4 worm cellular contexts compared by ENCODE assay signal in the genomic region with DNA sequence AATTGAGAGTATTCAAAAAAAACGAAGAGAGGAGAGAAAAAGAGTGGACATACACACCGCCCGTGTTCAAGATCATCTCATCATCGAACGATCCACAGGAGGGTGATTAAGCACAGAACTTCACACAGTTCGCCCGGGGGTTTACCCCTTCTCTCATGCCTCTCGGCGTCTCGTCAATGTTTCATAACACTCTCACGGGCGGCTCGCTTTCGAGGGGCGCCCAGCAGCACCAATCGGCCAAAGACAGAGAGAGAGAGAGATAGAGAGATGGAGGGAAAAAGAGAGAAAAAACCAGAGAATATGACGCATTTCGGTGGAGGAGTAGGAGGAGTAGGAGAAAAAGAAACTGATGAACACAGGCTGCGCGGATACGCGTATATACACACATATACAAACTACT.
A peak's percentile ranks its signal among the peaks of the same experiment; 100 is the strongest.
TF ChIP-seq lines count a peak whose summit lies in the region.

No protein-coding gene starts in this region.

TF ChIP-seq in whole organism, L1 larva, 84 proteins besides CTCF, POLR2A, EP300 and RAD21 (continued from another document and continues in another):
- TF ChIP-seq elt-2 (tag; optimal IDR thresholded peaks at IDR 0.05; lab: Kevin White, UChicago) (peak; percentile 3), unc-62 (GFP tag; optimal IDR thresholded peaks at IDR 0.05; lab: Kevin White, UChicago) (no peak), lin-35 (GFP tag; optimal IDR thresholded peaks at IDR 0.05; lab: Kevin White, UChicago) (peak; percentile 58 to 59), efl-3 (GFP tag; optimal IDR thresholded peaks at IDR 0.05; lab: Kevin White, UChicago) (no peak), lin-39 (tag; optimal IDR thresholded peaks at IDR 0.05; lab: Kevin White, UChicago) (no peak), mdl-1 (tag; optimal IDR thresholded peaks at IDR 0.05; lab: Kevin White, UChicago) (peak in 1 of 2 experiments; percentile 42), ces-1 (GFP tag; optimal IDR thresholded peaks at IDR 0.05; lab: Kevin White, UChicago) (no peak), nhr-47 (tag; optimal IDR thresholded peaks at IDR 0.05; lab: Kevin White, UChicago) (peak; percentile 64), fos-1 (tag; optimal IDR thresholded peaks at IDR 0.05; lab: Kevin White, UChicago) (peak; percentile 24), unc-130 (tag; optimal IDR thresholded peaks at IDR 0.05; lab: Kevin White, UChicago) (peak; percentile 31), ceh-63 (GFP tag; optimal IDR thresholded peaks at IDR 0.05; lab: Kevin White, UChicago) (no peak), snpc-4 (tag; optimal IDR thresholded peaks at IDR 0.05; lab: Kevin White, UChicago) (no peak), tbx-2 (tag; optimal IDR thresholded peaks at IDR 0.05; lab: Kevin White, UChicago) (peak; percentile 61), grh-1 (GFP tag; IDR thresholded peaks at IDR 0.05; lab: Robert Waterston, UW) (no peak), sptf-1 (tag; optimal IDR thresholded peaks at IDR 0.05; lab: Kevin White, UChicago) (no peak), lir-3 (tag; optimal IDR thresholded peaks at IDR 0.05; lab: Kevin White, UChicago; ENCODE audit: poor library complexity) (no peak), fkh-10 (GFP tag; optimal IDR thresholded peaks at IDR 0.05; lab: Kevin White, UChicago) (no peak), ets-5 (GFP tag; IDR thresholded peaks at IDR 0.05; lab: Robert Waterston, UW) (no peak), mab-9 (GFP tag; IDR thresholded peaks at IDR 0.05; lab: Robert Waterston, UW) (no peak), aly-2 (tag; optimal IDR thresholded peaks at IDR 0.05; lab: Kevin White, UChicago) (no peak), skn-1 (tag; optimal IDR thresholded peaks at IDR 0.05; lab: Kevin White, UChicago) (peak; percentile 83), nhr-19 (GFP tag; conservative IDR thresholded peaks at IDR 0.05; lab: Robert Waterston, UW) (peak; percentile 54), nhr-11 (tag; optimal IDR thresholded peaks at IDR 0.05; lab: Kevin White, UChicago) (no peak), lin-13 (GFP tag; optimal IDR thresholded peaks at IDR 0.05; lab: Kevin White, UChicago) (no peak), C04F5.9 (tag; optimal IDR thresholded peaks at IDR 0.05; lab: Kevin White, UChicago) (no peak), aha-1 (tag; optimal IDR thresholded peaks at IDR 0.05; lab: Kevin White, UChicago) (no peak), sup-37 (GFP tag; optimal IDR thresholded peaks at IDR 0.05; lab: Kevin White, UChicago) (no peak), nhr-237 (tag; optimal IDR thresholded peaks at IDR 0.05; lab: Kevin White, UChicago) (peak; percentile 29), mef-2 (tag; optimal IDR thresholded peaks at IDR 0.05; lab: Kevin White, UChicago) (no peak), snu-23 (GFP tag; optimal IDR thresholded peaks at IDR 0.05; lab: Kevin White, UChicago) (peak; percentile 75), rnt-1 (tag; optimal IDR thresholded peaks at IDR 0.05; lab: Kevin White, UChicago) (peak; percentile 81), irx-1 (tag; optimal IDR thresholded peaks at IDR 0.05; lab: Kevin White, UChicago) (no peak), Y116A8C.19 (tag; optimal IDR thresholded peaks at IDR 0.05; lab: Kevin White, UChicago; ENCODE audit: borderline replicate concordance) (no peak)

TF ChIP-seq in whole organism, L2 larva, 48 proteins besides CTCF, POLR2A, EP300 and RAD21 (continued from another document):
- TF ChIP-seq nhr-10 (tag; optimal IDR thresholded peaks at IDR 0.05; lab: Kevin White, UChicago) (no peak), nhr-237 (tag; optimal IDR thresholded peaks at IDR 0.05; lab: Kevin White, UChicago) (no peak), C34F6.9 (tag; optimal IDR thresholded peaks at IDR 0.05; lab: Kevin White, UChicago) (peak; percentile 60), unc-62 (GFP tag; optimal IDR thresholded peaks at IDR 0.05; lab: Kevin White, UChicago) (no peak), unc-39 (tag; optimal IDR thresholded peaks at IDR 0.05; lab: Kevin White, UChicago) (no peak), sma-3 (GFP tag; optimal IDR thresholded peaks at IDR 0.05; lab: Kevin White, UChicago) (peak; percentile 74), peb-1 (tag; optimal IDR thresholded peaks at IDR 0.05; lab: Kevin White, UChicago) (no peak), lin-11 (tag; optimal IDR thresholded peaks at IDR 0.05; lab: Kevin White, UChicago) (peak; percentile 8), nhr-12 (tag; optimal IDR thresholded peaks at IDR 0.05; lab: Kevin White, UChicago) (no peak), lin-13 (GFP tag; optimal IDR thresholded peaks at IDR 0.05; lab: Kevin White, UChicago) (peak; percentile 39), ama-1 (optimal IDR thresholded peaks at IDR 0.05; lab: Kevin White, UChicago) (no peak), nhr-6 (tag; optimal IDR thresholded peaks at IDR 0.05; lab: Kevin White, UChicago) (no peak), dmd-4 (tag; optimal IDR thresholded peaks at IDR 0.05; lab: Kevin White, UChicago) (no peak), mdl-1 (tag; optimal IDR thresholded peaks at IDR 0.05; lab: Kevin White, UChicago) (no peak), elt-1 (tag; optimal IDR thresholded peaks at IDR 0.05; lab: Kevin White, UChicago) (no peak), nhr-77 (tag; optimal IDR thresholded peaks at IDR 0.05; lab: Kevin White, UChicago) (no peak)

TF ChIP-seq in whole organism, L4 larva, 104 proteins besides CTCF, POLR2A, EP300 and RAD21 (continued from another document and continues in another):
- TF ChIP-seq unc-62 (GFP tag; optimal IDR thresholded peaks at IDR 0.05 in 1 of 2; lab: Kevin White, UChicago) (no peak), unc-62 (tag; optimal IDR thresholded peaks at IDR 0.05; lab: Kevin White, UChicago) (no peak), hif-1 (tag; optimal IDR thresholded peaks at IDR 0.05; lab: Kevin White, UChicago) (peak in 1 of 2 experiments; percentile 42), php-3 (GFP tag; IDR thresholded peaks at IDR 0.05; lab: Robert Waterston, UW) (no peak), ZK546.5 (tag; optimal IDR thresholded peaks at IDR 0.05; lab: Kevin White, UChicago) (no peak), dve-1 (tag; optimal IDR thresholded peaks at IDR 0.05; lab: Kevin White, UChicago; ENCODE audit: insufficient read depth) (peak; percentile 59), spr-1 (tag; optimal IDR thresholded peaks at IDR 0.05; lab: Kevin White, UChicago) (no peak), fos-1 (tag; optimal IDR thresholded peaks at IDR 0.05; lab: Kevin White, UChicago) (no peak), lim-7 (GFP tag; IDR thresholded peaks at IDR 0.05; lab: Robert Waterston, UW) (no peak), lin-15B (tag; optimal IDR thresholded peaks at IDR 0.05; lab: Kevin White, UChicago) (no peak), spr-3 (GFP tag; optimal IDR thresholded peaks at IDR 0.05; lab: Kevin White, UChicago) (no peak), Y5F2A.4 (GFP tag; optimal IDR thresholded peaks at IDR 0.05; lab: Kevin White, UChicago) (no peak), nhr-6 (tag; optimal IDR thresholded peaks at IDR 0.05; lab: Kevin White, UChicago) (peak; percentile 50), daf-8 (GFP tag; IDR thresholded peaks at IDR 0.05; lab: Robert Waterston, UW) (no peak), nhr-11 (tag; optimal IDR thresholded peaks at IDR 0.05; lab: Kevin White, UChicago) (peak; percentile 62), nhr-48 (tag; optimal IDR thresholded peaks at IDR 0.05; lab: Kevin White, UChicago) (peak; percentile 30), lin-38 (GFP tag; IDR thresholded peaks at IDR 0.05; lab: Robert Waterston, UW) (peak; percentile 67), ZK337.2 (GFP tag; IDR thresholded peaks at IDR 0.05; lab: Robert Waterston, UW) (no peak), gei-8 (GFP tag; optimal IDR thresholded peaks at IDR 0.05; lab: Kevin White, UChicago) (no peak), daf-16 (GFP tag; optimal IDR thresholded peaks at IDR 0.05; lab: Kevin White, UChicago) (no peak), daf-16 (tag; optimal IDR thresholded peaks at IDR 0.05; lab: Kevin White, UChicago) (peak; percentile 42), lin-13 (GFP tag; optimal IDR thresholded peaks at IDR 0.05; lab: Kevin White, UChicago) (peak; percentile 68), hmg-1.1 (GFP tag; IDR thresholded peaks at IDR 0.05; lab: Robert Waterston, UW) (peak; percentile 82), tra-1 (GFP tag; IDR thresholded peaks at IDR 0.05; lab: Robert Waterston, UW) (no peak), ceh-32 (tag; optimal IDR thresholded peaks at IDR 0.05; lab: Kevin White, UChicago; ENCODE audit: poor library complexity) (no peak), daf-12 (tag; optimal IDR thresholded peaks at IDR 0.05; lab: Kevin White, UChicago) (no peak), nhr-10 (tag; optimal IDR thresholded peaks at IDR 0.05; lab: Kevin White, UChicago) (no peak), ctbp-1 (GFP tag; IDR thresholded peaks at IDR 0.05; lab: Robert Waterston, UW) (peak; percentile 62; the same call in 1 of the 2 replicates), zfp-3 (GFP tag; conservative IDR thresholded peaks at IDR 0.05; lab: Robert Waterston, UW) (no peak), rbr-2 (tag; optimal IDR thresholded peaks at IDR 0.05; lab: Kevin White, UChicago) (peak; percentile 56), ceh-62 (tag; optimal IDR thresholded peaks at IDR 0.05; lab: Kevin White, UChicago) (no peak), lsy-2 (tag; optimal IDR thresholded peaks at IDR 0.05; lab: Kevin White, UChicago) (peak; percentile 47 to 77), lin-29 (GFP tag; IDR thresholded peaks at IDR 0.05; lab: Robert Waterston, UW) (no peak), nhr-77 (tag; optimal IDR thresholded peaks at IDR 0.05; lab: Kevin White, UChicago) (peak; percentile 43), cey-2 (tag; optimal IDR thresholded peaks at IDR 0.05; lab: Kevin White, UChicago; ENCODE audit: borderline replicate concordance, insufficient read depth) (no peak), snpc-1.2 (GFP tag; IDR thresholded peaks at IDR 0.05; lab: Robert Waterston, UW) (no peak), lir-3 (tag; optimal IDR thresholded peaks at IDR 0.05; lab: Kevin White, UChicago) (no peak), egl-43 (GFP tag; IDR thresholded peaks at IDR 0.05; lab: Robert Waterston, UW) (peak; percentile 52; the same call in 1 of the 2 replicates), F44E2.7 (GFP tag; IDR thresholded peaks at IDR 0.05; lab: Robert Waterston, UW) (no peak), ztf-11 (tag; optimal IDR thresholded peaks at IDR 0.05; lab: Kevin White, UChicago) (no peak), D1046.2 (GFP tag; IDR thresholded peaks at IDR 0.05; lab: Robert Waterston, UW) (0 out of 2 replicates have a peak, but pooled peaks have one; percentile 33), madf-5 (GFP tag; IDR thresholded peaks at IDR 0.05; lab: Robert Waterston, UW) (no peak), nhr-41 (GFP tag; IDR thresholded peaks at IDR 0.05; lab: Robert Waterston, UW) (no peak), zip-11 (GFP tag; IDR thresholded peaks at IDR 0.05; lab: Robert Waterston, UW) (no peak)

TF ChIP-seq in whole organism, young adult, 124 proteins besides CTCF, POLR2A, EP300 and RAD21 (continued from another document and continues in another):
- TF ChIP-seq snpc-1.1 (tag; optimal IDR thresholded peaks at IDR 0.05; lab: Kevin White, UChicago; ENCODE audit: insufficient read depth) (no peak), F22D6.2 (tag; optimal IDR thresholded peaks at IDR 0.05; lab: Kevin White, UChicago) (no peak), Y79H2A.3 (GFP tag; conservative IDR thresholded peaks at IDR 0.05; lab: Robert Waterston, UW) (no peak), egrh-3 (GFP tag; IDR thresholded peaks at IDR 0.05; lab: Robert Waterston, UW) (peak; percentile 50; the same call in 1 of the 2 replicates), zim-3 (tag; optimal IDR thresholded peaks at IDR 0.05; lab: Kevin White, UChicago) (no peak), lin-40 (tag; optimal IDR thresholded peaks at IDR 0.05; lab: Kevin White, UChicago) (peak; percentile 64), T26A5.8 (tag; optimal IDR thresholded peaks at IDR 0.05; lab: Kevin White, UChicago) (no peak), hmg-1.2 (GFP tag; IDR thresholded peaks at IDR 0.05; lab: Robert Waterston, UW) (peak; percentile 48; the same call in 1 of the 2 replicates), F52B5.7 (tag; optimal IDR thresholded peaks at IDR 0.05; lab: Kevin White, UChicago) (no peak), tlf-1 (GFP tag; optimal IDR thresholded peaks at IDR 0.05; lab: Kevin White, UChicago) (no peak), aptf-2 (GFP tag; conservative IDR thresholded peaks at IDR 0.05; lab: Robert Waterston, UW) (no peak), K12H6.12 (tag; optimal IDR thresholded peaks at IDR 0.05; lab: Kevin White, UChicago) (peak; percentile 77), somi-1 (GFP tag; optimal IDR thresholded peaks at IDR 0.05; lab: Kevin White, UChicago) (no peak), ztf-28 (GFP tag; IDR thresholded peaks at IDR 0.05; lab: Robert Waterston, UW) (no peak), lin-54 (GFP tag; optimal IDR thresholded peaks at IDR 0.05; lab: Kevin White, UChicago) (peak; percentile 43), pbrm-1 (GFP tag; IDR thresholded peaks at IDR 0.05; lab: Robert Waterston, UW) (peak; percentile 52), nfya-2 (GFP tag; IDR thresholded peaks at IDR 0.05; lab: Robert Waterston, UW) (no peak), B0261.1 (tag; optimal IDR thresholded peaks at IDR 0.05; lab: Kevin White, UChicago) (no peak), attf-3 (GFP tag; conservative IDR thresholded peaks at IDR 0.05; lab: Robert Waterston, UW) (no peak), him-1 (tag; optimal IDR thresholded peaks at IDR 0.05; lab: Kevin White, UChicago) (no peak), ztf-22 (GFP tag; optimal IDR thresholded peaks at IDR 0.05; lab: Kevin White, UChicago) (no peak), D2030.7 (GFP tag; IDR thresholded peaks at IDR 0.05; lab: Robert Waterston, UW) (no peak), athp-1 (tag; optimal IDR thresholded peaks at IDR 0.05; lab: Kevin White, UChicago) (no peak), madf-6 (GFP tag; IDR thresholded peaks at IDR 0.05; lab: Robert Waterston, UW) (no peak), ztf-25 (GFP tag; IDR thresholded peaks at IDR 0.05; lab: Robert Waterston, UW) (no peak), mel-28 (tag; optimal IDR thresholded peaks at IDR 0.05; lab: Kevin White, UChicago; ENCODE audit: borderline replicate concordance) (no peak), F49E8.2 (tag; optimal IDR thresholded peaks at IDR 0.05; lab: Kevin White, UChicago; ENCODE audit: insufficient read depth) (no peak), rpc-1 (optimal IDR thresholded peaks at IDR 0.05; lab: Kevin White, UChicago) (no peak), rpc-1 (tag; optimal IDR thresholded peaks at IDR 0.05; lab: Kevin White, UChicago) (no peak), ztf-6 (GFP tag; IDR thresholded peaks at IDR 0.05; lab: Robert Waterston, UW) (no peak), madf-8 (GFP tag; conservative IDR thresholded peaks at IDR 0.05; lab: Robert Waterston, UW) (no peak), B0336.3 (GFP tag; IDR thresholded peaks at IDR 0.05; lab: Robert Waterston, UW) (peak; percentile 43; the same call in 1 of the 2 replicates), madf-3 (GFP tag; IDR thresholded peaks at IDR 0.05; lab: Robert Waterston, UW) (peak; percentile 26; the same call in 1 of the 2 replicates), rec-8 (tag; optimal IDR thresholded peaks at IDR 0.05; lab: Kevin White, UChicago) (no peak), dpff-1 (tag; optimal IDR thresholded peaks at IDR 0.05; lab: Kevin White, UChicago) (no peak), ztf-18 (tag; optimal IDR thresholded peaks at IDR 0.05; lab: Kevin White, UChicago) (peak; percentile 72), nhr-179 (tag; optimal IDR thresholded peaks at IDR 0.05; lab: Kevin White, UChicago) (no peak), mcd-1 (GFP tag; IDR thresholded peaks at IDR 0.05; lab: Robert Waterston, UW) (peak; percentile 65), ceh-79 (tag; optimal IDR thresholded peaks at IDR 0.05; lab: Kevin White, UChicago) (no peak), sdz-38 (tag; optimal IDR thresholded peaks at IDR 0.05; lab: Kevin White, UChicago) (no peak), F57C9.4 (tag; optimal IDR thresholded peaks at IDR 0.05; lab: Kevin White, UChicago) (no peak), ztf-26 (tag; optimal IDR thresholded peaks at IDR 0.05; lab: Kevin White, UChicago) (peak; percentile 15), let-526 (GFP tag; IDR thresholded peaks at IDR 0.05; lab: Robert Waterston, UW) (0 out of 2 replicates have a peak, but pooled peaks have one; percentile 47), atf-7 (tag; optimal IDR thresholded peaks at IDR 0.05; lab: Kevin White, UChicago) (no peak), F10E7.11 (tag; optimal IDR thresholded peaks at IDR 0.05; lab: Kevin White, UChicago) (no peak), attf-6 (GFP tag; IDR thresholded peaks at IDR 0.05; lab: Robert Waterston, UW) (no peak), nhr-90 (tag; optimal IDR thresholded peaks at IDR 0.05; lab: Kevin White, UChicago) (peak; percentile 51), efl-1 (GFP tag; optimal IDR thresholded peaks at IDR 0.05; lab: Kevin White, UChicago) (no peak), let-607 (tag; optimal IDR thresholded peaks at IDR 0.05; lab: Kevin White, UChicago) (peak in 1 of 2 experiments; percentile 27), K11D2.4 (GFP tag; IDR thresholded peaks at IDR 0.05; lab: Robert Waterston, UW) (peak; percentile 57; the same call in 1 of the 2 replicates)
